Fruit fly (Drosophila melanogaster): ENCODE results near the gene Zpr1.

Gene Zpr1

dm6 chrX:9134922-9135453 is 26.9 kb downstream of the Zpr1 start, which contains the start of gene fend:
TSS of gene fend (minus strand) at chrX:9135099.
- TF ChIP-seq CG8478 (optimal IDR thresholded peaks at IDR 0.05): no peak
- TF ChIP-seq CTCF (optimal IDR thresholded peaks at IDR 0.05): no peak

DNA sequence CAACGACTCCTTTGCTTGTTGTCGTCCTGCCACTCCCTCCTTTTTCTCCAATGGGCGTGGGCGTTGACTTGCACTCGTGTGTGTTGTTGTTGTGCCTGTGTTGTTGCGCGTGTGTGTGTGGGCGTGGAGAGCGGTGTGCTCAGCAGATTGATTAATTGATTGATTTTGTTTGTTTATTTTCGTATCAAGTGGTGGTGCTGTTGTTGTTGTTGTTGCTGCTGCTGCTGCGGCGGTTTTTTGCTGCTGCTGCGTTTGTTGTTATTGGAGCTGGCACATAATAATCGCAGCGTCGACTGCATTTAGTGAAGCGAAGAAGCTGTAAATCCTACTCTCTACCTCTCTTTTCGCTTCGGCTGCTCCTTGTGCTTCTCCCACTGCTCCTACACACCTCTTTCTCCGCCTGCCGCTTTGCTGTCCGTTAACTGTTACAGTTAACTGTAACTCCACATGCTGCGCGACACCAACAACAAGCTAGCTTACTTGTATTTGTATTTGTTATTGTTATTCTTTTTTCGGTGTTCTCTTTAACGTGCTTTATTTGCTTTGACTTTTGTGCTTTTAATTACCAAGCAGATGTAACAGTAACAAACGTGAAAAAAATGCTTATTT is 27.5 kb downstream of the Zpr1 start:
- no peak for TF ChIP-seq CTCF (optimal IDR thresholded peaks at IDR 0.05)
- no peak for TF ChIP-seq CG8478 (optimal IDR thresholded peaks at IDR 0.05)

DNA sequence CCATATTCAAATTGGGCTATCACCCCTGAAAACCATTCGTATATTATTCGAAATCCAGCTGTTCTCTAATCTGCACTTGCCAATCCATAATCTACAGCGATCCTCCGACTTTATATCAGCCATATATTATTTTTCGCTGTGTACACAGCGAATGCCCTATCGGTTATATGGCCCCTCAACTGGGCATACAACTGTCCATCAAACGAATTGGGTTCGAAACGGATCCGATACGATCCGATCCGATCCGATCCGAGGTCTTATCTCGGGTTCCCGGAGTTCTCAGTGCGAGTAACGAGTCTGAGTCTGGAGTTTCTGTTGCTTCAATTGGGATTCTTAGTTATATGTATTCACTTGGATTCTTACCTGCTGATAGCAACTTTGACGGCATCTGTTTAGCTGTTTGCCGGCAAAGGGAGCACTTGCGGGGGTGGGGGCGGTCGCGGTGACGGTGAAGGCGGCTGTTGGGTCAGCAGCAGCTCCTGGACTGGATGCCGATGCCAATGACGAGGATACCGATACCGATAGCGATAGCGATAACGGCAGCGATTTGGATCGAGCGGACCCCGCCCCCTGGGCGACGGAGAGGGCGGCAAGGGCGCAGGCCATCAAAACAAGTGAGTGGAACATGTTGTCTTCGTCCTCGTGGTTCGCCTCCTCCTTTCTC is 28.2 kb downstream of the Zpr1 start:
- TF ChIP-seq CG8478 (optimal IDR thresholded peaks at IDR 0.05) (no peak), CTCF (optimal IDR thresholded peaks at IDR 0.05) (no peak)

DNA sequence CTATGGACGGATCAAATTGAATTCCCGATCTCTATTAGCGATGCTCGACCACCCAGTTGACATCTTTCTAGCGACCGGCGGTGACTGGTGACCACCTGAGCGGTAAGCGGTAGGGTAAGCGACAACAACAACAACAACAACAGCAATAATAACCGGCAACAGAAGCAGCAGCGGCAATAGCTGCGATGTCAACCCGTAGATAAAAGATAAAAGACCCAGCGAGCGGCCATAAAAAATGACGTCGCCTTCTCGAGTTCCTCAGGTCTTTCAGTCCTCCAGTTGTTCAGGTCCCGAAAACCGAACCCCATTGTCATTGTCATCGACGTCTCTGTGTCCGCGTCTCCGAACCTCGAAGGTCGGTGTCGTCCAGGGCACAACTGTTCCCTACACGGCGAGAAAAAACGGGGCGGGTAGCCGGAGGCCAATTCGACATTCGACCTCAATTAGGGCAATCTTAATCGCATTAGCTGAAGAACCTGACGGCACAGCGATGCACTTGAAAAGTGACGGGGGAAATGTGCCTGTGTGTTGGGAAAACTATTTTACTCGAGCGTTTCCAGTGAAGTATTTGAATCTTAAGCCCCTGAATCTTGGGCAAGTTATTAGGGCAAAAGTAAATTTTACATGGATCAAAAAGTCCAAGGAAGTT is 29.2 kb downstream of the Zpr1 start:
- TF ChIP-seq CG8478 (optimal IDR thresholded peaks at IDR 0.05) (no peak), CTCF (optimal IDR thresholded peaks at IDR 0.05) (no peak)

- no peak for TF ChIP-seq CG8478 (optimal IDR thresholded peaks at IDR 0.05)
- no peak for TF ChIP-seq CTCF (optimal IDR thresholded peaks at IDR 0.05)
Observed at dm6 chrX:9131523-9131922, 30.4 kb downstream of the Zpr1 start.

DNA sequence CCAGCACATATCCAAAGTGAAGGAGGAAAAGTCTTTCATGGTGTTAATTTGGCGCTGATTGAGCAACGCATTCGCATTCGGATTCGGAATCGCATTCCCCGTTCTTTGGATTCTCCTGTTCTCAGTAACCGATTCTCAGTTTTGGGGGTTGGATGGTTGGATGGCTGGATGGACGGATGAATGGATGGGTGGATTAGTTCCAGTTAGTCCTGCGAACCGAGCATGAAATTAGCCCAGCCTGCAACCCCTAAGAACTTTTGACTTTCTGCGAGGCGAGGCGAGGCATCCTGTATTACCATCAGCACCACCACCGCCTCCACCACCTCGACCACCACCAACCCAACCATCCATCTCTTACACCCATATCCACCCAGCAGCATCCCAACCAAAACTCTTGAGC is 31.6 kb downstream of the Zpr1 start:
- TF ChIP-seq CTCF (optimal IDR thresholded peaks at IDR 0.05): no peak
- no peak for TF ChIP-seq CG8478 (optimal IDR thresholded peaks at IDR 0.05)

dm6 chrX:9129436-9129835 is 32.5 kb downstream of the Zpr1 start:
- TF ChIP-seq CTCF (optimal IDR thresholded peaks at IDR 0.05) (no peak), CG8478 (optimal IDR thresholded peaks at IDR 0.05) (no peak)

DNA sequence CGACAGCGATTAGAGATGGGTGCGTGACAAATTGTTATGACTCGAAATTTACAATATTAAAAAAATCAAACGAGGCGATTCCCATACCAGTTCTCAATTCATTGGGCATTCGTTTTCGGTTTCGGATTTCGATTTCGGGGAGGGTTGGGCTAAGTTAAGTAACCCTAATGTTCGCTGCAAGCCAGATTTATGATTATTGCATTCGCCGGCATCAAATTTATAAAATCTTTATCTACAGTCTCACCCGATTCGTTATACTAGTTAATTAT is 33.9 kb downstream of the Zpr1 start:
- TF ChIP-seq CG8478 (optimal IDR thresholded peaks at IDR 0.05) (no peak), CTCF (optimal IDR thresholded peaks at IDR 0.05) (no peak)

dm6 chrX:9127264-9128011 is 34.5 kb downstream of the Zpr1 start:
- TF ChIP-seq CG8478 (optimal IDR thresholded peaks at IDR 0.05) (no peak), CTCF (optimal IDR thresholded peaks at IDR 0.05) (no peak)

DNA sequence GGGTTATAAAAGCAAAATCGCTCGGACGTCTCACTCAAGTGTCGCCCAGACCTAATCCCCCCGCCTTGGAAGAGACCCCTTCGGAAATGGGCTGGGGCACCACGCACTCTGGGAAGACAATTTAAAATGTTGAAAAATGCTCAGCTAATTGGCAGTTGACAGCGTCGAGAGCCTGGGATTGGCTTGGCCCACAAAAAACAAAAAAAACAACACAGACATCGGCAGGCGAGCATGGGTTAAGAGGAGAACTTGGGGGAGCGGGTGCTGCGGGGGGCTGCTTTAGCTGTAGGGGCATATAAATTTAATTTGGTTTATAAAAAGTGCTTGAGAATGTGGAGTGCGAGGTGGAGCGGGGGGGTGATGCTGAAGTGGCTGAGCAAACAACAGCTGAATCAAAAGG is 39.4 kb downstream of the Zpr1 start:
- TF ChIP-seq CG8478 (optimal IDR thresholded peaks at IDR 0.05) (no peak), CTCF (optimal IDR thresholded peaks at IDR 0.05) (no peak)

DNA sequence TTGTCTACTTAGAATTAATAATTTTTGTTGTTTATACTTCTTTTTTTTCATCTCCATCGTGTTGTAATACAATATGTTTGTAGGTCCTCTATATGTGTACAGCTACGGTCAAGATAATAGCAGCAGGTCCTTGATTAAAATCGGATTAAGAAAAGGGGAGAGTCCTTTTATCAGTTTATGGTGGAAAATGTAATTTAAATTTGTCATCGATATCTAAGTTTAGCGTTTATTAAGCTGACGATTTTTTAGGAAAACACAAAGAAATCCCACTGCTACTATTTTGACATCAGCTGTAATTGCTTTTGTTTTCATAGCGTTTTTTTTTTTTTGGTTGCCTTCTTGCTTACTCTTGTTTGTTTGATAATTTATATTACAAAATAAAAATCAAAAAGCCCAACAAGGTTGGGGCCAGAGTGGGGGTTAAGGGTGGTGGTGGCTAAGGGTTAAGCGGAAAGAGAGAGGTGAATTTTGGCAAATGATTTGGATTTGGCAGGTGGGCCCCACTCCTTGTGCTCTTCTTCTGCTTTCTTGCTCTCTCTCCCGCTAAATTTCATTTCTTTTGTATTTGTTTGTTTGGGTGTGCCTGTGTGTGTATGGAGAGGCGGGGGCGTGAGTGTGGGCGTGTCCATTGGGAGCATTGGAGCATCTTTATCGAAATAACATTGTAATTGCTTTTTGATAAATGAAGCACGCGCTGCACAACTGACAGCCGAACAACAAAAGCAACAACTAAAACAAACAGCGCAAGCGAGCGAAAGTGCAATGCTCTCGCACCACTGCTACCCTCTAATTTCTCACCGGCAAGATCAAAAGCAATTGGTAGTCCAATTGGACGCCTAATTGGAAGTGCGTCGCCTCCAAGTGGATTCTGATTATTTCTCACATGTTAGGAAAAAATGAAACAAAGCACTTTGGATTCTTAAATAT is 40.8 kb downstream of the Zpr1 start:
- no peak for TF ChIP-seq CG8478 (optimal IDR thresholded peaks at IDR 0.05)
- no peak for TF ChIP-seq CTCF (optimal IDR thresholded peaks at IDR 0.05)

DNA sequence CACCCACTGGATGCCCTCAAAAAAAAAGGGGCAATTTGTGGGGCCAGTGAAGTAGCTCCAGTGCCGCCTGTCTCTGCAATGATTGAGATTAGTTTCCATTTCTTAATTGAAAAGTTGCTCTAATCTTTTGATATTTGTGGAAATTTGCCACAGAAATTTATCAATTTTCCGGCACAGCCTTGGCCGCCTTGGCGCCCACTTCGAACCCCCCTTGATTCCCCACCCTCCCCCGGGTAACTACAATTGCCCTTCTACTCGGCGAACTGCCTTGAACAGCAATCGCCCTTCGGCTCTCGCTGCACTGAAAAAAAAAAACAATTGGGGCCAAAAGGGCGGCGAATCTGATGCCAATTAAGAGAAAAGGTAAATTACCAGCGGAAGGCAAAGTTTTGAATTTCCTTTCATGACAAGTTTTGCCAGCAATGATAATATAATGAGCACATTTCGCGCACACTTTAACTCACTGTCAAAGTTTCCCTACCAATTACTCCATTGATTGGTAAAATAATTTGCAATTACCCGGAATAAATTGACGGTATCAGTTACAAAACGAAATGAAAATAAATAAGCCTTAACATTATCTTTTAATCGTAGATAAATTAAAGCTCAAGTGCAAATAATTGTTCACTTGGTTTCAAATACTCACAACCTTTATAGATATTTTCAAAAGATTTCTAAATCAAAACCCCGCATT is 42.1 kb downstream of the Zpr1 start:
- TF ChIP-seq CG8478 (optimal IDR thresholded peaks at IDR 0.05) (no peak), CTCF (optimal IDR thresholded peaks at IDR 0.05) (no peak)

- TF ChIP-seq CTCF (optimal IDR thresholded peaks at IDR 0.05) (no peak), CG8478 (optimal IDR thresholded peaks at IDR 0.05) (no peak)
Observed at dm6 chrX:9118961-9119633, 42.8 kb downstream of the Zpr1 start.

Data from S2 (cell line).